Worm (Caenorhabditis elegans) whole organism, young adult: ENCODE measurements around the gene C50D2.2.

Experiments
- B0336.3 ChIP-seq: fragments of 200-800 bp; sonication (Bioruptor generic); IDR thresholded peaks from 2 replicates; pipeline ENCODE4 v1.3.6; 2022; ENCODE audit warnings: missing genetic modification characterization, missing compliant biosample characterization
- C17E4.6 ChIP-seq: fragments of 200-800 bp; sonication (Bioruptor generic); IDR thresholded peaks from 2 replicates; pipeline ENCODE4 v1.3.6; 2022; ENCODE audit warnings: missing genetic modification reagents, missing genetic modification characterization, missing compliant biosample characterization
- F10E7.11 ChIP-seq: sonication (generic microtip); optimal IDR thresholded peaks from 2 replicates; lab custom pipeline; 2017; ENCODE audit warnings: mild to moderate bottlenecking, missing genetic modification characterization, moderate library complexity, missing compliant biosample characterization
- F23B12.7 ChIP-seq: sonication (generic microtip); optimal IDR thresholded peaks from 2 replicates; lab custom pipeline; 2017; ENCODE audit warnings: missing genetic modification characterization, mild to moderate bottlenecking, missing compliant biosample characterization, antibody characterized with exemption, moderate library complexity; ENCODE audit not compliant: insufficient read depth
- F33H1.4 ChIP-seq: fragments of 200-800 bp; sonication (Bioruptor generic); IDR thresholded peaks from 2 replicates; pipeline ENCODE4 v1.3.6; 2022; ENCODE audit warnings: missing genetic modification reagents, missing genetic modification characterization, missing compliant biosample characterization
- F49E8.2 ChIP-seq: sonication (generic microtip); optimal IDR thresholded peaks from 3 replicates; lab custom pipeline; 2017; ENCODE audit warnings: missing genetic modification characterization, mild to moderate bottlenecking, missing compliant biosample characterization, antibody characterized with exemption, moderate library complexity; ENCODE audit not compliant: insufficient read depth
- T07F8.4 ChIP-seq: sonication (generic microtip); optimal IDR thresholded peaks from 2 replicates; lab custom pipeline; 2016; ENCODE audit warnings: mild to moderate bottlenecking, missing genetic modification characterization, moderate library complexity, missing compliant biosample characterization
- T26A5.8 ChIP-seq: sonication (generic microtip); optimal IDR thresholded peaks from 2 replicates; lab custom pipeline; 2016; ENCODE audit warnings: missing genetic modification characterization, missing compliant biosample characterization
- Y53F4B.3 ChIP-seq: fragments of 200-800 bp; sonication (Bioruptor generic); IDR thresholded peaks from 2 replicates; pipeline ENCODE4 v1.3.6; 2022; ENCODE audit warnings: missing genetic modification reagents, missing genetic modification characterization, missing compliant biosample characterization
- akir-1 ChIP-seq: fragments of 200-800 bp; sonication (Bioruptor generic); optimal IDR thresholded peaks from 2 replicates; lab custom pipeline; 2018; ENCODE audit warnings: mild to moderate bottlenecking, missing genetic modification characterization, moderate library complexity, missing compliant biosample characterization
- ama-1 ChIP-seq, 3 experiments: fragments of 150-350 bp in 1 of 3; sonication (generic microtip) in 2 of 3; optimal IDR thresholded peaks; 2 replicates each; lab custom pipeline; 2014 to 2018; ENCODE audit warnings: missing biosample characterization in 2 of 3, missing genetic modification characterization in 2 of 3, missing genetic modification reagents in 2 of 3
- cebp-2 ChIP-seq: fragments of 200-800 bp; sonication (Bioruptor generic); IDR thresholded peaks from 2 replicates; pipeline ENCODE4 v1.3.6; 2022; ENCODE audit warnings: missing genetic modification characterization, missing compliant biosample characterization
- ceh-100 ChIP-seq: fragments of 200-800 bp; sonication (Bioruptor generic); IDR thresholded peaks from 2 replicates; pipeline ENCODE4 v1.3.6; 2022; ENCODE audit warnings: missing genetic modification reagents, missing genetic modification characterization, missing compliant biosample characterization
- dpl-1 ChIP-seq: fragments of 150-350 bp; optimal IDR thresholded peaks from 2 replicates; lab custom pipeline; 2014; ENCODE audit warnings: missing biosample characterization, missing genetic modification reagents, missing genetic modification characterization
- egl-44 ChIP-seq: fragments of 200-800 bp; sonication (Bioruptor generic); IDR thresholded peaks from 2 replicates; pipeline ENCODE4 v1.3.6; 2022; ENCODE audit warnings: missing genetic modification reagents, missing genetic modification characterization, missing compliant biosample characterization
- gei-17 ChIP-seq: fragments of 200-800 bp; sonication (Bioruptor generic); optimal IDR thresholded peaks from 2 replicates; lab custom pipeline; 2018; ENCODE audit warnings: mild to moderate bottlenecking, missing genetic modification characterization, missing compliant biosample characterization
- hmg-20 ChIP-seq: fragments of 200-800 bp; sonication (Bioruptor generic); IDR thresholded peaks from 2 replicates; pipeline ENCODE4 v1.3.6; 2022; ENCODE audit warnings: missing genetic modification reagents, missing genetic modification characterization, missing compliant biosample characterization
- hrde-1 ChIP-seq: sonication (generic microtip); optimal IDR thresholded peaks from 2 replicates; lab custom pipeline; 2016; ENCODE audit warnings: missing genetic modification characterization, mild to moderate bottlenecking, missing compliant biosample characterization, moderate library complexity, missing genotype, missing genetic modification reagents, borderline replicate concordance
- hsf-1 ChIP-seq: fragments of 200-800 bp; sonication (Bioruptor generic); IDR thresholded peaks from 2 replicates; pipeline ENCODE4 v1.3.6; 2022; ENCODE audit warnings: missing genetic modification reagents, missing genetic modification characterization, missing compliant biosample characterization
- lir-1 ChIP-seq: fragments of 200-800 bp; sonication (Bioruptor generic); conservative IDR thresholded peaks from 2 replicates; pipeline ENCODE4 v1.3.6; 2022; ENCODE audit warnings: missing genetic modification reagents, missing genetic modification characterization, missing compliant biosample characterization
- madf-10 ChIP-seq: sonication (generic microtip); optimal IDR thresholded peaks from 2 replicates; lab custom pipeline; 2016; ENCODE audit warnings: mild to moderate bottlenecking, missing genetic modification characterization, missing compliant biosample characterization
- nfya-1 ChIP-seq: sonication (generic microtip); optimal IDR thresholded peaks from 2 replicates; lab custom pipeline; 2017; ENCODE audit warnings: antibody characterized with exemption, missing compliant biosample characterization, missing genetic modification characterization, borderline replicate concordance; ENCODE audit not compliant: insufficient read depth
- nfya-2 ChIP-seq: fragments of 200-800 bp; sonication (Bioruptor generic); IDR thresholded peaks from 2 replicates; pipeline ENCODE4 v1.3.6; 2022; ENCODE audit warnings: missing genetic modification reagents, missing genetic modification characterization, missing compliant biosample characterization
- nhr-120 ChIP-seq: fragments of 200-800 bp; sonication (Bioruptor generic); IDR thresholded peaks from 2 replicates; pipeline ENCODE4 v1.3.6; 2022; ENCODE audit warnings: missing genetic modification characterization, missing compliant biosample characterization
- nhr-179 ChIP-seq: sonication (generic microtip); optimal IDR thresholded peaks from 2 replicates; lab custom pipeline; 2016; ENCODE audit warnings: mild to moderate bottlenecking, missing genetic modification characterization, missing compliant biosample characterization
- rpc-1 ChIP-seq, 2 experiments: fragments of 150-350 bp in 1 of 2; sonication (generic microtip) in 1 of 2; optimal IDR thresholded peaks; 2 replicates each; lab custom pipeline; 2014 to 2018; ENCODE audit warnings: missing biosample characterization in 1 of 2, missing genetic modification characterization in 1 of 2, missing genetic modification reagents in 1 of 2, missing genotype in 1 of 2
- sdz-38 ChIP-seq: sonication (generic microtip); optimal IDR thresholded peaks from 2 replicates; lab custom pipeline; 2016; ENCODE audit warnings: missing genotype, missing genetic modification characterization, missing compliant biosample characterization
- snpc-3.4 ChIP-seq: sonication (generic microtip); optimal IDR thresholded peaks from 2 replicates; lab custom pipeline; 2017; ENCODE audit warnings: missing genetic modification characterization, mild to moderate bottlenecking, missing compliant biosample characterization, antibody characterized with exemption, moderate library complexity, missing genotype, missing genetic modification reagents
- snpc-4 ChIP-seq, 5 experiments: fragments of 150-350 bp in 1 of 5; sonication (generic microtip) in 4 of 5; optimal IDR thresholded peaks; 2 replicates each; lab custom pipeline; 2014 to 2018; ENCODE audit warnings: missing genetic modification characterization in 5 of 5, missing biosample characterization in 3 of 5, antibody characterized with exemption in 2 of 5, mild to moderate bottlenecking in 2 of 5, missing compliant biosample characterization in 2 of 5, missing genotype in 2 of 5, moderate library complexity in 2 of 5, missing genetic modification reagents in 1 of 5
- tbp1 ChIP-seq: fragments of 200-800 bp; sonication (Bioruptor generic); optimal IDR thresholded peaks from 2 replicates; lab custom pipeline; 2018; ENCODE audit warnings: mild to moderate bottlenecking, missing genetic modification characterization, missing compliant biosample characterization
- ztf-28 ChIP-seq: fragments of 200-800 bp; sonication (Bioruptor generic); IDR thresholded peaks from 2 replicates; pipeline ENCODE4 v1.3.6; 2022; ENCODE audit warnings: missing genetic modification reagents, missing genetic modification characterization, missing compliant biosample characterization
- ztf-6 ChIP-seq: fragments of 200-800 bp; sonication (Bioruptor generic); IDR thresholded peaks from 2 replicates; pipeline ENCODE4 v1.3.6; 2022; ENCODE audit warnings: missing genetic modification reagents, missing genetic modification characterization, missing compliant biosample characterization

Gene C50D2.2

DNA sequence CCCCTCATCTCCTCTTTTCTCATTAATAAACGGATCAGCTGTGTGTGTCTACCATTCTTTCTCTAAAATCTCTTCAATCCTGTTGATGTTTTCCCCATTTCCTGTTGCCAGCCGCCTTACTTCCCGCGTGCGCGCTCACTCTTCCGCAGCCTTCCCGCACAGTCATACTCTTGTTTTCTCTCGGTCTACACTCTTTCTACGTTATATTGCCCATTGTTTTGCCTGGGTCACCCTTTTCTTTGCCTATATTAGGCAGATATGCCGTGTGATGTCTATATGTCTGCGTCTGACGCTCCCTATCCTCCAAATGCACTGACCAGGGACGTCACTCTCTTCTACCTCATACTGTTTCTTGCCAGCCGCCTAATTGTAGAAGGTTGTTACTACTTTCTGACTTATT, 42.6 kb upstream of the C50D2.2 start (continued):
- no peak for TF ChIP-seq hmg-20
- no peak for TF ChIP-seq ama-1 (optimal IDR thresholded peaks at IDR 0.05; lab: Kevin White, UChicago)
- TF ChIP-seq ama-1 (GFP tag; optimal IDR thresholded peaks at IDR 0.05; lab: Kevin White, UChicago) = no peak
- TF ChIP-seq egl-44 = no peak
- no peak for TF ChIP-seq B0336.3 (GFP tag; lab: Robert Waterston, UW)
- no peak for TF ChIP-seq nfya-1
- no peak for TF ChIP-seq hsf-1 (GFP tag; lab: Robert Waterston, UW)
- no peak for TF ChIP-seq snpc-3.4 (tag; lab: Kevin White, UChicago)
- TF ChIP-seq nhr-179 (tag; lab: Kevin White, UChicago) = no peak
- no peak for TF ChIP-seq F23B12.7
- TF ChIP-seq akir-1 (GFP tag; lab: Kevin White, UChicago) = no peak
- TF ChIP-seq lir-1 (GFP tag; lab: Robert Waterston, UW) = no peak
- no peak for TF ChIP-seq snpc-4 (GFP tag; optimal IDR thresholded peaks at IDR 0.05; lab: Kevin White, UChicago)
- TF ChIP-seq snpc-4 (tag; optimal IDR thresholded peaks at IDR 0.05; lab: Kevin White, UChicago) = no peak

ce11 chrII:67663-68062, 41.3 kb upstream of the C50D2.2 start:
- TF ChIP-seq F10E7.11 (tag; lab: Kevin White, UChicago) (no peak), snpc-3.4 (tag; lab: Kevin White, UChicago) (no peak), ztf-28 (GFP tag; lab: Robert Waterston, UW) (no peak), rpc-1 (optimal IDR thresholded peaks at IDR 0.05; lab: Kevin White, UChicago) (no peak), rpc-1 (tag; optimal IDR thresholded peaks at IDR 0.05; lab: Kevin White, UChicago) (no peak), tbp1 (GFP tag; lab: Kevin White, UChicago) (no peak), nhr-120 (GFP tag; lab: Robert Waterston, UW) (no peak), T07F8.4 (tag; lab: Kevin White, UChicago) (no peak), T26A5.8 (no peak), nfya-2 (no peak), gei-17 (GFP tag; lab: Kevin White, UChicago) (no peak), egl-44 (no peak), Y53F4B.3 (no peak)
- TF ChIP-seq, all 124 proteins: peak for 0

DNA sequence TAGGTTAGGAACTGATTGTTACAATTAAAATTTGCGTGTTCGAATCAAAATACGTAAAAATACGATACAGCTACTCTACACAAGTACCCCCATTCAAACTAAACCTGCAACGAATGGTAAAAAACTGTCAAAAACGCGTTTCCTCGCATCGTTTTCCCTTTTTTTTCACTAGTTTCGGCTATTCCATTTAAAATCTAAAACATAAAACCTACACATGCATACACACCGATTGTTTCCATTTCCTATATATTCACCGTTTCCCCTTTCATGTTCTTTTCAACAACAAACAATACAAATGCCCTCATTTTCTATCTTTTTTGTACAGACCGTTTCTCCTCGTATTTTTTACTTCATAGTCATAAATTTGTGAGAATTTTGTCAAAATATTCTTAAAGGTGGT, 40.2 kb upstream of the C50D2.2 start:
- TF ChIP-seq F49E8.2 (tag; lab: Kevin White, UChicago) (no peak), F33H1.4 (no peak), dpl-1 (GFP tag; lab: Kevin White, UChicago) (no peak), hrde-1 (tag; lab: Kevin White, UChicago) (no peak), C17E4.6 (GFP tag; lab: Robert Waterston, UW) (no peak), madf-10 (tag; lab: Kevin White, UChicago) (no peak), sdz-38 (tag; lab: Kevin White, UChicago) (no peak), egl-44 (no peak), cebp-2 (GFP tag; lab: Robert Waterston, UW) (no peak)
- TF ChIP-seq, all 124 proteins: peak for 0

- TF ChIP-seq ceh-100 (GFP tag; lab: Robert Waterston, UW) (no peak), T07F8.4 (tag; lab: Kevin White, UChicago) (no peak), ztf-6 (GFP tag; lab: Robert Waterston, UW) (no peak)
Observed at ce11 chrII:69354-69753, 39.6 kb upstream of the C50D2.2 start, which contains the start of gene egl-26. Gene egl-26 (plus strand): TSS chrII:69654.
